Worm (Caenorhabditis elegans) whole organism, young adult: ENCODE results near the gene sec-61.G.
A peak's percentile ranks its signal among the peaks of the same experiment; 100 is the strongest.

Experiments used
- B0019.2 ChIP-seq: fragments of 200-800 bp; sonication (Bioruptor generic); conservative IDR thresholded peaks from 2 replicates; pipeline ENCODE4 v1.3.6; 2022; ENCODE audit warnings: missing genetic modification reagents, missing genetic modification characterization, missing compliant biosample characterization
- B0336.3 ChIP-seq: fragments of 200-800 bp; sonication (Bioruptor generic); IDR thresholded peaks from 2 replicates; pipeline ENCODE4 v1.3.6; 2022; ENCODE audit warnings: missing genetic modification characterization, missing compliant biosample characterization
- C06A6.2 ChIP-seq: fragments of 200-800 bp; sonication (Bioruptor generic); conservative IDR thresholded peaks from 2 replicates; pipeline ENCODE4 v1.3.6; 2022; ENCODE audit warnings: missing genetic modification characterization, missing compliant biosample characterization
- F10E7.11 ChIP-seq: sonication (generic microtip); optimal IDR thresholded peaks from 2 replicates; lab custom pipeline; 2017; ENCODE audit warnings: mild to moderate bottlenecking, missing genetic modification characterization, moderate library complexity, missing compliant biosample characterization
- F33H1.4 ChIP-seq: fragments of 200-800 bp; sonication (Bioruptor generic); IDR thresholded peaks from 2 replicates; pipeline ENCODE4 v1.3.6; 2022; ENCODE audit warnings: missing genetic modification reagents, missing genetic modification characterization, missing compliant biosample characterization
- F49E8.2 ChIP-seq: sonication (generic microtip); optimal IDR thresholded peaks from 3 replicates; lab custom pipeline; 2017; ENCODE audit warnings: missing genetic modification characterization, mild to moderate bottlenecking, missing compliant biosample characterization, antibody characterized with exemption, moderate library complexity; ENCODE audit not compliant: insufficient read depth
- T07F8.4 ChIP-seq: sonication (generic microtip); optimal IDR thresholded peaks from 2 replicates; lab custom pipeline; 2016; ENCODE audit warnings: mild to moderate bottlenecking, missing genetic modification characterization, moderate library complexity, missing compliant biosample characterization
- Y95B8A.8 ChIP-seq: fragments of 200-800 bp; sonication (Bioruptor generic); IDR thresholded peaks from 2 replicates; pipeline ENCODE4 v1.3.6; 2022; ENCODE audit warnings: missing genetic modification reagents, missing genetic modification characterization, missing compliant biosample characterization
- ZK185.1 ChIP-seq: sonication (generic microtip); optimal IDR thresholded peaks from 2 replicates; lab custom pipeline; 2016; ENCODE audit warnings: mild to moderate bottlenecking, missing genetic modification characterization, missing compliant biosample characterization; ENCODE audit not compliant: poor library complexity, severe bottlenecking
- ama-1 ChIP-seq, 3 experiments: fragments of 150-350 bp in 1 of 3; sonication (generic microtip) in 2 of 3; optimal IDR thresholded peaks; 2 replicates each; lab custom pipeline; 2014 to 2018; ENCODE audit warnings: missing biosample characterization in 2 of 3, missing genetic modification characterization in 2 of 3, missing genetic modification reagents in 2 of 3
- bed-2 ChIP-seq: fragments of 200-800 bp; sonication (Bioruptor generic); IDR thresholded peaks from 2 replicates; pipeline ENCODE4 v1.3.6; 2022; ENCODE audit warnings: missing genetic modification reagents, missing genetic modification characterization, missing compliant biosample characterization
- cebp-1 ChIP-seq, 2 experiments: fragments of 200-800 bp in 1 of 2; sonication (Bioruptor generic) in 1 of 2; sonication (generic microtip) in 1 of 2; IDR thresholded peaks in 1 of 2; optimal IDR thresholded peaks in 1 of 2; 2 replicates each; pipeline versions ENCODE4 v1.3.6 to Lab custom; 2017 to 2022; ENCODE audit warnings: missing compliant biosample characterization in 2 of 2, missing genetic modification characterization in 2 of 2, mild to moderate bottlenecking in 1 of 2, missing genetic modification reagents in 1 of 2, moderate library complexity in 1 of 2
- ceh-100 ChIP-seq: fragments of 200-800 bp; sonication (Bioruptor generic); IDR thresholded peaks from 2 replicates; pipeline ENCODE4 v1.3.6; 2022; ENCODE audit warnings: missing genetic modification reagents, missing genetic modification characterization, missing compliant biosample characterization
- ceh-27 ChIP-seq: fragments of 200-800 bp; sonication (Bioruptor generic); optimal IDR thresholded peaks from 2 replicates; lab custom pipeline; 2018; ENCODE audit warnings: mild to moderate bottlenecking, missing genetic modification characterization, moderate library complexity, missing compliant biosample characterization
- chd-7 ChIP-seq: sonication (generic microtip); optimal IDR thresholded peaks from 2 replicates; lab custom pipeline; 2016; ENCODE audit warnings: mild to moderate bottlenecking, missing genetic modification characterization, moderate library complexity, missing compliant biosample characterization
- dox-1 ChIP-seq: fragments of 200-800 bp; sonication (Bioruptor generic); IDR thresholded peaks from 2 replicates; pipeline ENCODE4 v1.3.6; 2022; ENCODE audit warnings: missing genetic modification reagents, missing genetic modification characterization, missing compliant biosample characterization
- dpff-1 ChIP-seq: sonication (generic microtip); optimal IDR thresholded peaks from 2 replicates; lab custom pipeline; 2017; ENCODE audit warnings: mild to moderate bottlenecking, missing genetic modification characterization, missing compliant biosample characterization
- dpl-1 ChIP-seq: fragments of 150-350 bp; optimal IDR thresholded peaks from 2 replicates; lab custom pipeline; 2014; ENCODE audit warnings: missing biosample characterization, missing genetic modification reagents, missing genetic modification characterization
- egl-18 ChIP-seq: fragments of 200-800 bp; sonication (Bioruptor generic); IDR thresholded peaks from 2 replicates; pipeline ENCODE4 v1.3.6; 2022; ENCODE audit warnings: missing genetic modification reagents, missing genetic modification characterization, missing compliant biosample characterization
- egrh-3 ChIP-seq: fragments of 200-800 bp; sonication (Bioruptor generic); IDR thresholded peaks from 2 replicates; pipeline ENCODE4 v1.3.6; 2022; ENCODE audit warnings: missing genetic modification reagents, missing genetic modification characterization, missing compliant biosample characterization
- ekl-4 ChIP-seq: fragments of 200-800 bp; sonication (Bioruptor generic); IDR thresholded peaks from 2 replicates; pipeline ENCODE4 v1.3.6; 2022; ENCODE audit warnings: missing genetic modification reagents, missing genetic modification characterization, missing compliant biosample characterization
- fkh-3 ChIP-seq: sonication (generic microtip); optimal IDR thresholded peaks from 2 replicates; lab custom pipeline; 2016; ENCODE audit warnings: mild to moderate bottlenecking, missing genetic modification characterization, missing compliant biosample characterization
- gei-17 ChIP-seq: fragments of 200-800 bp; sonication (Bioruptor generic); optimal IDR thresholded peaks from 2 replicates; lab custom pipeline; 2018; ENCODE audit warnings: mild to moderate bottlenecking, missing genetic modification characterization, missing compliant biosample characterization
- him-1 ChIP-seq: sonication (generic microtip); optimal IDR thresholded peaks from 2 replicates; lab custom pipeline; 2016; ENCODE audit warnings: missing genotype, missing genetic modification reagents, missing genetic modification characterization, missing compliant biosample characterization
- hlh-26 ChIP-seq: fragments of 200-800 bp; sonication (Bioruptor generic); conservative IDR thresholded peaks from 2 replicates; pipeline ENCODE4 v1.3.6; 2022; ENCODE audit warnings: missing genetic modification reagents, missing genetic modification characterization, missing compliant biosample characterization
- lin-35 ChIP-seq, 3 experiments: fragments of 150-350 bp in 2 of 3; sonication (generic microtip) in 1 of 3; optimal IDR thresholded peaks; 2 replicates each; lab custom pipeline; 2014 to 2018; ENCODE audit warnings: missing biosample characterization in 3 of 3, missing genetic modification characterization in 3 of 3, missing genetic modification reagents in 3 of 3
- lir-1 ChIP-seq: fragments of 200-800 bp; sonication (Bioruptor generic); conservative IDR thresholded peaks from 2 replicates; pipeline ENCODE4 v1.3.6; 2022; ENCODE audit warnings: missing genetic modification reagents, missing genetic modification characterization, missing compliant biosample characterization
- mes-4 ChIP-seq: sonication (generic microtip); optimal IDR thresholded peaks from 2 replicates; lab custom pipeline; 2016; ENCODE audit warnings: missing genotype, missing genetic modification characterization, missing compliant biosample characterization
- mxl-1 ChIP-seq: sonication (generic microtip); optimal IDR thresholded peaks from 2 replicates; lab custom pipeline; 2016; ENCODE audit warnings: missing genetic modification characterization, missing compliant biosample characterization
- nfya-1 ChIP-seq: sonication (generic microtip); optimal IDR thresholded peaks from 2 replicates; lab custom pipeline; 2017; ENCODE audit warnings: antibody characterized with exemption, missing compliant biosample characterization, missing genetic modification characterization, borderline replicate concordance; ENCODE audit not compliant: insufficient read depth
- nhr-80 ChIP-seq: sonication (generic microtip); optimal IDR thresholded peaks from 2 replicates; lab custom pipeline; 2016; ENCODE audit warnings: missing genetic modification characterization, missing compliant biosample characterization
- pha-4 ChIP-seq: fragments of 150-350 bp; sonication (generic microtip); optimal IDR thresholded peaks from 2 replicates; lab custom pipeline; 2014; ENCODE audit warnings: missing biosample characterization, missing genetic modification reagents, missing genetic modification characterization
- rec-8 ChIP-seq, 2 experiments: sonication (generic microtip); optimal IDR thresholded peaks; 2 replicates each; lab custom pipeline; 2016; ENCODE audit warnings: mild to moderate bottlenecking in 2 of 2, missing genetic modification characterization in 2 of 2, missing genetic modification reagents in 2 of 2, missing genotype in 2 of 2, missing biosample characterization in 1 of 2, missing compliant biosample characterization in 1 of 2, moderate library complexity in 1 of 2
- snpc-4 ChIP-seq, 5 experiments: fragments of 150-350 bp in 1 of 5; sonication (generic microtip) in 4 of 5; optimal IDR thresholded peaks; 2 replicates each; lab custom pipeline; 2014 to 2018; ENCODE audit warnings: missing genetic modification characterization in 5 of 5, missing biosample characterization in 3 of 5, antibody characterized with exemption in 2 of 5, mild to moderate bottlenecking in 2 of 5, missing compliant biosample characterization in 2 of 5, missing genotype in 2 of 5, moderate library complexity in 2 of 5, missing genetic modification reagents in 1 of 5
- xnd-1 ChIP-seq: sonication (generic microtip); optimal IDR thresholded peaks from 2 replicates; lab custom pipeline; 2016; ENCODE audit warnings: missing genotype, missing genetic modification reagents, missing genetic modification characterization, missing compliant biosample characterization
- zim-3 ChIP-seq: sonication (generic microtip); optimal IDR thresholded peaks from 2 replicates; lab custom pipeline; 2017; ENCODE audit warnings: mild to moderate bottlenecking, missing genetic modification characterization, moderate library complexity, missing compliant biosample characterization
- ztf-28 ChIP-seq: fragments of 200-800 bp; sonication (Bioruptor generic); IDR thresholded peaks from 2 replicates; pipeline ENCODE4 v1.3.6; 2022; ENCODE audit warnings: missing genetic modification reagents, missing genetic modification characterization, missing compliant biosample characterization

The sec-61.G gene

ce11 chrV:10903748-10904147 lies 6.8 kb upstream of the sec-61.G start, which contains the start of gene F32D8.15:
Gene F32D8.15, plus strand, starts transcription at chrV:10904048.
- no peak for TF ChIP-seq chd-7
- TF ChIP-seq mes-4 (tag; lab: Kevin White, UChicago), result no peak

ce11 chrV:10902682-10903081 lies 5.7 kb upstream of the sec-61.G start, which contains the start of gene F32D8.8:
Gene F32D8.8, minus strand, starts transcription at chrV:10902782.
- TF ChIP-seq dpff-1 (tag; lab: Kevin White, UChicago), result no peak
- TF ChIP-seq him-1 (tag; lab: Kevin White, UChicago), result no peak
- TF ChIP-seq bed-2 (GFP tag; lab: Robert Waterston, UW), result no peak
- no peak for TF ChIP-seq fkh-3 (tag; lab: Kevin White, UChicago)
- TF ChIP-seq ztf-28, result no peak
- no peak for TF ChIP-seq zim-3 (tag; lab: Kevin White, UChicago)
- TF ChIP-seq F33H1.4 (GFP tag; lab: Robert Waterston, UW), result no peak
- no peak for TF ChIP-seq rec-8 (tag; optimal IDR thresholded peaks at IDR 0.05; lab: Kevin White, UChicago)
- no peak for TF ChIP-seq ZK185.1
- no peak for TF ChIP-seq gei-17 (GFP tag; lab: Kevin White, UChicago)
- TF ChIP-seq cebp-1 (GFP tag; IDR thresholded peaks at IDR 0.05; lab: Robert Waterston, UW), result no peak
- TF ChIP-seq cebp-1 (tag; optimal IDR thresholded peaks at IDR 0.05; lab: Kevin White, UChicago), result no peak
- TF ChIP-seq lir-1 (GFP tag; lab: Robert Waterston, UW), result no peak
- TF ChIP-seq hlh-26 (GFP tag; lab: Robert Waterston, UW), result no peak
- TF ChIP-seq B0019.2 (GFP tag; lab: Robert Waterston, UW), result no peak
- TF ChIP-seq ama-1 (optimal IDR thresholded peaks at IDR 0.05; lab: Kevin White, UChicago), result no peak
- no peak for TF ChIP-seq ama-1 (GFP tag; optimal IDR thresholded peaks at IDR 0.05; lab: Kevin White, UChicago)
- TF ChIP-seq pha-4 (tag; lab: Kevin White, UChicago), result no peak

DNA sequence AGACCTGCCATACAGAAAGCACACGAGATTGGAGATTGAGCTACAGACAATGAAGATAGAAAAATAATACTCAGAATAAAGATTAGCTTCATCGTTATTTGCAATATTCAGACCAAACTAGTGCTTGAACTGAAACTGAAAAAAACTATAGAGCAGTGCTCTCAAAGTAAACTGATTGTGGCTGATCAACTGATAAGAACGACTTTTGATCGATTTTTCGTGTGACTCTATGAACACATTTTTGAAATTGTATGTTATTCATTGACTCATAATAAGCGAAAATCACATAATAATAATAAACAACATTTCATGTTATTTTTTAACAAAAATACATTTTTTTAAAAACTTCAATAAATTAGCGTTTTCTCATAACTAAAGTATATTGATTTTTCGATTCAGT lies 4.2 kb upstream of the sec-61.G start, which contains the start of gene spp-16:
Gene spp-16, minus strand, starts transcription at position 179 of the 400 bp plus-strand sequence.
- TF ChIP-seq lir-1 (GFP tag; lab: Robert Waterston, UW), result no peak
- peak; percentile 50 for TF ChIP-seq nhr-80 (tag; lab: Kevin White, UChicago)
- TF ChIP-seq ekl-4 (GFP tag; lab: Robert Waterston, UW), result no peak

- no peak for TF ChIP-seq lin-35 (GFP tag; optimal IDR thresholded peaks at IDR 0.05; lab: Kevin White, UChicago)
- TF ChIP-seq egl-18, result no peak
These were observed 1.7 kb upstream of the sec-61.G start for ce11 chrV:10898629-10899028.

DNA sequence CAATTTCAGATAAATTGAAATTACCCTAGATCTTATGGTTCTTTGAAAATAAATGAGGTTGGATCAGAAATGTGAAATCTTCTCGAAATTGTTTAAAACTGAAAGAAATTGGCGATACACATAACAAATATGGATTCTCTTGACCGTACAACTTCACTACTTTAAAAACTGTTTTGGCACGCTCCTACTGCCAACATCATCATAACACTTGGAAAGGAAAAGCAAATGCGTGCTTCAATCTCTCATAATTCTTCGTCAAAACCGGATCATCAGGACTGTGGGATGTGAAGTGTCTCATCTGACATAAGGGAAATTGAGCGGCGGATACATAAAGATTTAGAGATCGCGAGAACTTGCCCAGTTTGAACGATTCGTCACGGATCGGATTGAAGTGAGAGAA lies 1.2 kb upstream of the sec-61.G start, which contains the start of gene F32D8.7:
Gene F32D8.7, plus strand, starts transcription at position 329 of the 400 bp plus-strand sequence.
- TF ChIP-seq dox-1 (GFP tag; lab: Robert Waterston, UW), result no peak

ce11 chrV:10897172-10897571 lies 229 bp upstream of the sec-61.G start:
- TF ChIP-seq mxl-1 (tag; lab: Kevin White, UChicago), result no peak
- TF ChIP-seq mes-4 (tag; lab: Kevin White, UChicago), result peak; percentile 14
- TF ChIP-seq ZK185.1, result peak; percentile 97
- TF ChIP-seq egrh-3, result peak; percentile 73
- TF ChIP-seq xnd-1 (tag; lab: Kevin White, UChicago), result peak; percentile 78
- TF ChIP-seq C06A6.2 (GFP tag; lab: Robert Waterston, UW), result peak; percentile 95
- TF ChIP-seq F10E7.11 (tag; lab: Kevin White, UChicago), result peak; percentile 87
- TF ChIP-seq nfya-1, result no peak
- peak; percentile 90 for TF ChIP-seq ceh-100 (GFP tag; lab: Robert Waterston, UW)
- TF ChIP-seq F49E8.2, result peak; percentile 95
- TF ChIP-seq B0336.3, result peak; percentile 97
- peak; percentile 81 for TF ChIP-seq T07F8.4 (tag; lab: Kevin White, UChicago)
- TF ChIP-seq ceh-27 (GFP tag; lab: Kevin White, UChicago), result peak; percentile 98
- peak; percentile 96 for TF ChIP-seq Y95B8A.8 (GFP tag; lab: Robert Waterston, UW)
- TF ChIP-seq lir-1 (GFP tag; lab: Robert Waterston, UW), result peak; percentile 90
- TF ChIP-seq dpl-1 (GFP tag; lab: Kevin White, UChicago), result peak; percentile 99
- TF ChIP-seq snpc-4 (GFP tag; optimal IDR thresholded peaks at IDR 0.05; lab: Kevin White, UChicago), result peak; percentile 81
- peak; percentile 90 to 93 (median 91) for TF ChIP-seq snpc-4 (tag; optimal IDR thresholded peaks at IDR 0.05; lab: Kevin White, UChicago)
- peak; percentile 94 for TF ChIP-seq zim-3 (tag; lab: Kevin White, UChicago)
